Fruit fly (Drosophila melanogaster): ENCODE measurements around the gene CG31145.

The CG31145 gene

DNA sequence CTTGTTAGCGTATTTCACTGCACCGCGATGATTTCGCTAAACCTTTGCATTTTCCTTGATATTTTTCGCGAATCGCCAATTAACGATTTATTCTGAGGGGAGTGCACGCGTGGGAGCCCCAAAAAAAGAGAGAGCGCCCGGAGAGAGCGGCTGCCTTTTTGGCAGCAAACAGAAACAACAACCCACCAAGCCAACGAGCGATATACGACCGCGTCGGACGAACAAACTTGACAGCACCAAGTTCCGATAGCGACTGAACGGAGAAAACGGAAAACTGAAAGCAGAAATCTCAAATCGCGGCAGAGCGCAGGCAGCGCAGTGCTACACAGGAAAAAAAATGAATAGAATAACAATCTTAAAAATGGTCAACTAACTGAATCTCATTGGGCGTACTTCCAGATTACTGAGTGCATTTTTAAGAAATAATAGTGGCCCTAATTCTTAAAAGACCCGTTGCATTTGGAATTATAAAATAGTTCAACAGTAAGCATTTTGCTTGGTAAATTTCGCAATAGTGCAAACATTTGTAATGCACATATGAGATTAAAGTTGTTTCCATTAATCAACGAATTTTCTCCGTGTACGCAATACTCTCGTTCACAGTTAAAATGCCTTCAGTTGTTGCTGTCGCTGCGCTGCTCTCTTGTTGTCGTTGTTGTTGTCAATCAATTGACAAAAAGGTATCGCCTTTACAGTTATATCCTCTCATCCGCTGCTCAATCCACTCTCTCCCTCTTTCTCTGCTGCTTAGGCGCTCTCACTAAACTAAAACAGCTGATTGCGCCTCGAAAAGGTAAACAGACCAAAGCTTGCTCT is at the start of gene CG31145 (continued):
- TF ChIP-seq CG6163 (GFP tag; IDR thresholded peaks at IDR 0.05) (peak; percentile 99), CG3032 (tag; optimal IDR thresholded peaks at IDR 0.05) (peak; percentile 99), net (GFP tag; optimal IDR thresholded peaks at IDR 0.05) (peak; percentile 100), OdsH (GFP tag; optimal IDR thresholded peaks at IDR 0.05) (peak; percentile 100), Sox14 (GFP tag; optimal IDR thresholded peaks at IDR 0.05) (peak; percentile 100), esn (GFP tag; optimal IDR thresholded peaks at IDR 0.05) (peak; percentile 100), CG9139 (GFP tag; optimal IDR thresholded peaks at IDR 0.05) (peak; percentile 99), CG11762 (GFP tag; optimal IDR thresholded peaks at IDR 0.05; ENCODE audit: insufficient read depth) (peak; percentile 100), Met (GFP tag; optimal IDR thresholded peaks at IDR 0.05) (peak; percentile 100), CG6808 (GFP tag; optimal IDR thresholded peaks at IDR 0.05) (peak; percentile 98)

dm6 chr3R:23718297-23718941 is 49.0 kb upstream of the CG31145 start, which contains the start of gene nau:
Gene nau (minus strand): TSS chr3R:23718357.
- TF ChIP-seq OdsH (GFP tag; optimal IDR thresholded peaks at IDR 0.05): no peak
- no peak for TF ChIP-seq svp (GFP tag)
- TF ChIP-seq CG10631 (GFP tag; optimal IDR thresholded peaks at IDR 0.05): no peak
- no peak for TF ChIP-seq CG6808 (GFP tag; optimal IDR thresholded peaks at IDR 0.05)
- TF ChIP-seq Eip78C (GFP tag): no peak
- no peak for TF ChIP-seq Ets21C (GFP tag; optimal IDR thresholded peaks at IDR 0.05)
- TF ChIP-seq CG32006 (GFP tag; optimal IDR thresholded peaks at IDR 0.05): no peak
- TF ChIP-seq lz (GFP tag; optimal IDR thresholded peaks at IDR 0.05): no peak
- TF ChIP-seq Sox102F (GFP tag; optimal IDR thresholded peaks at IDR 0.05): no peak
- no peak for TF ChIP-seq Hr39 (GFP tag; optimal IDR thresholded peaks at IDR 0.05)

DNA sequence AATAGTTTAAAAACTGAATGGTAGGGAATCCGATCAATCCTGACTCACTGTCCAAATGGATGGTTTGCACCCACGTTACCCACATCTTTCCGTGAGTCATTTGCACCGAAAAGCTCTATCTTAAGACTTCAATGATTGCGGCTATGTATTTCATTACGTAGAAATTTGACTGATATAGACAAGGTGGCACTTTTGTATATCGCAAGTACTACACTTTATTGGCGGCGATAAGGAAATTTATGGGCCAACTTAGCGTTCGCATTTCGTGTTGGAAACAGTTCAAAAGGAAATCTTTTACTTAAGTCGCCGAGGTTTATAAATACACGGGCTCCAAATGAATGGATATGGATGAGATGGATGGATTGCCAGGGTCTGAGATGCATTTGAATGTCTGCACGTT is 45.4 kb upstream of the CG31145 start:
- no peak for TF ChIP-seq Sox102F (GFP tag; optimal IDR thresholded peaks at IDR 0.05)
- TF ChIP-seq vri (GFP tag; optimal IDR thresholded peaks at IDR 0.05): peak; percentile 65

DNA sequence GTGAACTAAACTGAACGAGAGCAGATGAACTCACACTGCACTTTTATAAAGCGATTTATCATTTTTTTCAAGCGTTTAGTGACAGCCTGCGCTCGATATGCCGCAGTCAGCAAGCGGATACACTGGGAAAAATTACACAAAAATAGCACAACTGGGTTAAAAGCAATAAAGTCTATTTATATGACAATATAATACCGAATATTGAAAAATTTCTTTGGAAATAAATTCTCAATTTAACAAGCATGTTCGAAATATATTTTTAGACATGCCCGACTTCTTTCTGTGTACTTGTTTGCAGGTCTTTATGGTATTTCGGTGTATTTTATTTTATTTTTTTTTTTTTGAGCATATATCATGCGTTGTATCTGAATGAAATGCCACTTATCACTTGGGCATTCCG is 44.4 kb upstream of the CG31145 start:
- TF ChIP-seq dsx (GFP tag; optimal IDR thresholded peaks at IDR 0.05; ENCODE audit: poor library complexity, severe bottlenecking) (peak; percentile 41), net (GFP tag; optimal IDR thresholded peaks at IDR 0.05) (peak; percentile 67), CG31627 (GFP tag; optimal IDR thresholded peaks at IDR 0.05) (peak; percentile 90), eg (GFP tag; IDR thresholded peaks at IDR 0.05) (peak; percentile 56), CG8632 (GFP tag; optimal IDR thresholded peaks at IDR 0.05) (peak; percentile 77), Ets96B (tag; optimal IDR thresholded peaks at IDR 0.05) (peak; percentile 51), svp (GFP tag) (peak; percentile 93), Smox (GFP tag; optimal IDR thresholded peaks at IDR 0.05) (peak; percentile 85), lz (GFP tag; optimal IDR thresholded peaks at IDR 0.05) (peak; percentile 88), achi (GFP tag; optimal IDR thresholded peaks at IDR 0.05) (peak; percentile 79), CG10631 (GFP tag; optimal IDR thresholded peaks at IDR 0.05) (peak; percentile 84), CG6808 (GFP tag; optimal IDR thresholded peaks at IDR 0.05) (peak; percentile 64), pdm3 (GFP tag; optimal IDR thresholded peaks at IDR 0.05) (peak; percentile 79), topi (GFP tag; optimal IDR thresholded peaks at IDR 0.05) (peak; percentile 88), CG6163 (GFP tag; IDR thresholded peaks at IDR 0.05) (peak; percentile 70), dac (GFP tag; optimal IDR thresholded peaks at IDR 0.05) (no peak), cyc (GFP tag; optimal IDR thresholded peaks at IDR 0.05) (peak; percentile 74), Gug (GFP tag; IDR thresholded peaks at IDR 0.05) (peak; percentile 56), vri (GFP tag; optimal IDR thresholded peaks at IDR 0.05) (peak; percentile 89), CG3032 (tag; optimal IDR thresholded peaks at IDR 0.05) (peak; percentile 29), CG11902 (GFP tag; optimal IDR thresholded peaks at IDR 0.05) (peak; percentile 67), spab (GFP tag; optimal IDR thresholded peaks at IDR 0.05) (peak; percentile 63), CG6854 (GFP tag; optimal IDR thresholded peaks at IDR 0.05) (peak; percentile 38), ss (GFP tag; optimal IDR thresholded peaks at IDR 0.05) (peak in 1 of 2 experiments; percentile 75), CG11762 (GFP tag; optimal IDR thresholded peaks at IDR 0.05; ENCODE audit: insufficient read depth) (peak; percentile 57), CG11294 (GFP tag; IDR thresholded peaks at IDR 0.05) (no peak), Eip93F (GFP tag; optimal IDR thresholded peaks at IDR 0.05) (peak; percentile 69), fd59A (GFP tag; optimal IDR thresholded peaks at IDR 0.05) (peak; percentile 38), Hr38 (GFP tag; optimal IDR thresholded peaks at IDR 0.05) (no peak), CG32006 (GFP tag; optimal IDR thresholded peaks at IDR 0.05) (peak; percentile 59), acj6 (GFP tag; optimal IDR thresholded peaks at IDR 0.05) (peak; percentile 85), CG1621 (tag; optimal IDR thresholded peaks at IDR 0.05) (peak; percentile 53), Ets21C (GFP tag; optimal IDR thresholded peaks at IDR 0.05) (peak; percentile 85)

Data from whole organism, prepupa.